Worm (Caenorhabditis elegans): ENCODE results near the gene natc-2.

DNA sequence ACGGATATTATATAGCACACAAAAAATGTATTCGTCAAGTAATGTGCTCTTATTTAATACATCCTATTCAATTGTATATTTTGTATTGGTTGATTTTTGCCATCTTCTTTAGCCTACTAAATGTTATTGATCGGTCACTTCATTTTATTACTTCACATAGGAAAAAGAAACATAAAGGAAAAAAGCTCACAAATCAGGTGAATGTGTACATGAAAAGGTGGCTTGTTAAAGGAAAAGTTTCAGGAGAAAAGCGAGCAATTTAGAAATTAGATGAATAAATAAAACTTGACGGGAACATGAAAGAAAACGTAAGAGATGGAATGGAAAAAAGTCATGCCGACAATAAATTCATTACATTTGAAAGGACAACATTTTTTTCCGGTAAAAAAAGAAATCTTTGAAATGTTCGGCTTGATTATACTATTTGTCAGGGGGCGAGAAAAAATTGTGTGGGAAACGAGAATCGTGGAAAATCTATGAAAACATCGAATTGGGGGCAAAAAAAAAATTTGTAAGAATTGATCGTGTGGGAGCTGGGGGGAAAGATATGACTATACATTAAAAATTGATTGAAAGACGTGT, 1.6 kb downstream of the natc-2 start:
- TF ChIP-seq him-1 (tag; optimal IDR thresholded peaks at IDR 0.05), result no peak
- no peak for TF ChIP-seq dao-5 (tag; optimal IDR thresholded peaks at IDR 0.05)

All from whole organism, L4/young adult.